Worm (Caenorhabditis elegans) whole organism, late embryonic: ENCODE measurements around the gene PDB1.1.

ENCODE experiments used
- C08G9.2 ChIP-seq: sonication (generic microtip); optimal IDR thresholded peaks from 2 replicates; lab custom pipeline; 2016; ENCODE audit warnings: mild to moderate bottlenecking, missing genetic modification characterization, moderate library complexity, missing compliant biosample characterization
- C38D4.7 ChIP-seq: fragments of 200-800 bp; sonication (Bioruptor generic); optimal IDR thresholded peaks from 2 replicates; lab custom pipeline; 2018; ENCODE audit warnings: mild to moderate bottlenecking, missing genetic modification characterization, moderate library complexity, missing compliant biosample characterization
- Y22D7AL.16 ChIP-seq: sonication (generic microtip); optimal IDR thresholded peaks from 2 replicates; lab custom pipeline; 2016; ENCODE audit warnings: missing genetic modification characterization, missing compliant biosample characterization
- ahr-1 ChIP-seq: sonication (generic microtip); optimal IDR thresholded peaks from 2 replicates; lab custom pipeline; 2016; ENCODE audit warnings: missing genetic modification characterization, missing compliant biosample characterization
- ceh-18 ChIP-seq: sonication (generic microtip); optimal IDR thresholded peaks from 2 replicates; lab custom pipeline; 2016; ENCODE audit warnings: missing genetic modification characterization, missing compliant biosample characterization
- ceh-19 ChIP-seq: fragments of 200-800 bp; sonication (Bioruptor generic); optimal IDR thresholded peaks from 2 replicates; lab custom pipeline; 2018; ENCODE audit warnings: mild to moderate bottlenecking, missing genetic modification characterization, missing compliant biosample characterization
- ceh-2 ChIP-seq: sonication (generic microtip); optimal IDR thresholded peaks from 2 replicates; lab custom pipeline; 2016; ENCODE audit warnings: missing genotype, missing genetic modification characterization, missing compliant biosample characterization
- ceh-31 ChIP-seq: sonication (generic microtip); optimal IDR thresholded peaks from 2 replicates; lab custom pipeline; 2016; ENCODE audit warnings: missing genetic modification characterization, missing compliant biosample characterization
- ceh-34 ChIP-seq: sonication (generic microtip); optimal IDR thresholded peaks from 2 replicates; lab custom pipeline; 2016; ENCODE audit warnings: mild to moderate bottlenecking, missing genetic modification characterization, missing compliant biosample characterization
- elt-2 ChIP-seq: sonication (generic microtip); optimal IDR thresholded peaks from 2 replicates; lab custom pipeline; 2016; ENCODE audit warnings: missing genetic modification reagents, missing genetic modification characterization, missing compliant biosample characterization
- ets-4 ChIP-seq: sonication (generic microtip); optimal IDR thresholded peaks from 2 replicates; lab custom pipeline; 2016; ENCODE audit warnings: missing genetic modification characterization, missing compliant biosample characterization
- fax-1 ChIP-seq: sonication (generic microtip); optimal IDR thresholded peaks from 2 replicates; lab custom pipeline; 2016; ENCODE audit warnings: missing genotype, missing genetic modification characterization, missing compliant biosample characterization
- fkh-10 ChIP-seq: fragments of 150-350 bp; optimal IDR thresholded peaks from 2 replicates; lab custom pipeline; 2014; ENCODE audit warnings: missing biosample characterization, missing genetic modification reagents, missing genetic modification characterization
- fkh-6 ChIP-seq: sonication (generic microtip); optimal IDR thresholded peaks from 2 replicates; lab custom pipeline; 2016; ENCODE audit warnings: missing genetic modification characterization, missing compliant biosample characterization
- hlh-13 ChIP-seq: fragments of 200-800 bp; sonication (Bioruptor generic); optimal IDR thresholded peaks from 2 replicates; lab custom pipeline; 2018; ENCODE audit warnings: mild to moderate bottlenecking, missing genetic modification characterization, missing compliant biosample characterization
- hlh-15 ChIP-seq: sonication (generic microtip); optimal IDR thresholded peaks from 2 replicates; lab custom pipeline; 2016; ENCODE audit warnings: missing genetic modification characterization, missing compliant biosample characterization
- hlh-30 ChIP-seq: sonication (generic microtip); optimal IDR thresholded peaks from 2 replicates; lab custom pipeline; 2017; ENCODE audit warnings: antibody characterized with exemption, missing genetic modification characterization, missing compliant biosample characterization; ENCODE audit not compliant: insufficient read depth
- hlh-8 ChIP-seq: sonication (generic microtip); optimal IDR thresholded peaks from 2 replicates; lab custom pipeline; 2016; ENCODE audit warnings: missing genotype, missing genetic modification characterization, missing compliant biosample characterization
- lim-6 ChIP-seq: sonication (generic microtip); optimal IDR thresholded peaks from 2 replicates; lab custom pipeline; 2016; ENCODE audit warnings: missing genetic modification characterization, missing compliant biosample characterization
- mec-3 ChIP-seq: sonication (generic microtip); optimal IDR thresholded peaks from 2 replicates; lab custom pipeline; 2016; ENCODE audit warnings: borderline replicate concordance, missing genetic modification characterization, missing compliant biosample characterization
- nfya-1 ChIP-seq: sonication (generic microtip); optimal IDR thresholded peaks from 2 replicates; lab custom pipeline; 2017; ENCODE audit warnings: missing genetic modification characterization, mild to moderate bottlenecking, missing compliant biosample characterization, antibody characterized with exemption, moderate library complexity
- nhr-232 ChIP-seq: sonication (generic microtip); optimal IDR thresholded peaks from 2 replicates; lab custom pipeline; 2016; ENCODE audit warnings: missing genetic modification characterization, missing compliant biosample characterization
- pat-9 ChIP-seq: fragments of 200-800 bp; sonication (Bioruptor generic); optimal IDR thresholded peaks from 2 replicates; lab custom pipeline; 2018; ENCODE audit warnings: mild to moderate bottlenecking, missing genetic modification characterization, moderate library complexity, missing compliant biosample characterization
- pqm-1 ChIP-seq: sonication (generic microtip); optimal IDR thresholded peaks from 2 replicates; lab custom pipeline; 2016; ENCODE audit warnings: missing genetic modification characterization, missing compliant biosample characterization
- ref-2 ChIP-seq: sonication (generic microtip); optimal IDR thresholded peaks from 2 replicates; lab custom pipeline; 2016; ENCODE audit warnings: missing genetic modification characterization, missing compliant biosample characterization
- sdc-2 ChIP-seq: sonication (generic microtip); optimal IDR thresholded peaks from 2 replicates; lab custom pipeline; 2016; ENCODE audit warnings: missing genotype, missing genetic modification characterization, missing compliant biosample characterization
- sox-4 ChIP-seq: sonication (generic microtip); optimal IDR thresholded peaks from 2 replicates; lab custom pipeline; 2017; ENCODE audit warnings: mild to moderate bottlenecking, missing genetic modification characterization, inconsistent platforms, missing compliant biosample characterization
- syd-9 ChIP-seq: sonication (generic microtip); optimal IDR thresholded peaks from 2 replicates; lab custom pipeline; 2016; ENCODE audit warnings: mild to moderate bottlenecking, missing genetic modification characterization, moderate library complexity, missing compliant biosample characterization
- tbx-2 ChIP-seq: sonication (generic microtip); optimal IDR thresholded peaks from 2 replicates; lab custom pipeline; 2016; ENCODE audit warnings: missing genetic modification characterization, missing compliant biosample characterization
- tbx-7 ChIP-seq: sonication (generic microtip); optimal IDR thresholded peaks from 2 replicates; lab custom pipeline; 2016; ENCODE audit warnings: missing genotype, missing genetic modification characterization, missing compliant biosample characterization
- unc-42 ChIP-seq: sonication (generic microtip); optimal IDR thresholded peaks from 2 replicates; lab custom pipeline; 2016; ENCODE audit warnings: missing genotype, missing genetic modification characterization, missing compliant biosample characterization
- unc-86 ChIP-seq: sonication (generic microtip); optimal IDR thresholded peaks from 2 replicates; lab custom pipeline; 2016; ENCODE audit warnings: missing genetic modification characterization, missing compliant biosample characterization
- zip-5 ChIP-seq: sonication (generic microtip); optimal IDR thresholded peaks from 2 replicates; lab custom pipeline; 2016; ENCODE audit warnings: missing genetic modification characterization, missing compliant biosample characterization
- ztf-16 ChIP-seq: sonication (generic microtip); optimal IDR thresholded peaks from 2 replicates; lab custom pipeline; 2017; ENCODE audit warnings: missing genetic modification characterization, missing compliant biosample characterization

PDB1.1 gene

DNA sequence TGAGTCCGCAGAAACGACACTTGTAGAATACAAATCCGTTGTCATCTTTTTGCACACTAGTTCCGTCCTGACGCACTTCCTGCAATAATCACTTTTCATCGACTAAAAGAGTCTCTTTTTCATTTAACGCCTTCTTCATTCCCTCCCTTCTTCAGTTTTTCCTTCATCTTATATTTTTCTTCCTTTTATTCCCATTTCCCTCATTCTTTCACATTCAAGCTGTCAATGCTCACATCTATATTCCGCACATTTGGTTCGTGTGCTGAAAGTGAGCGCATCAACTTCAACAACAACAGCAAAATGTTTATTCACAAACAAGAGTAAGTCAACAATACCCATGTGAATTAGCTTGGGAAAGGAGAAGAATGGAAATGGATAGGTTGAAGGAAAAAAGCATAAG lies 13.2 kb upstream of the PDB1.1 start, which contains the start of gene pcyt-1:
Gene pcyt-1, plus strand, starts transcription at position 301 of the 400 bp plus-strand sequence.
- TF ChIP-seq pqm-1 (tag; lab: Kevin White, UChicago) (no peak), Y22D7AL.16 (no peak), hlh-30 (no peak), tbx-7 (tag; lab: Kevin White, UChicago) (no peak), fkh-10 (GFP tag; lab: Kevin White, UChicago) (no peak), fkh-6 (tag; lab: Kevin White, UChicago) (no peak), ahr-1 (no peak), nhr-232 (tag; lab: Kevin White, UChicago) (no peak), pat-9 (tag; lab: Kevin White, UChicago) (no peak), sox-4 (tag; lab: Kevin White, UChicago) (no peak), syd-9 (tag; lab: Kevin White, UChicago) (no peak), nfya-1 (tag; lab: Kevin White, UChicago) (no peak), unc-86 (tag; lab: Kevin White, UChicago) (no peak), mec-3 (tag; lab: Kevin White, UChicago) (no peak), ets-4 (tag; lab: Kevin White, UChicago) (no peak), ceh-18 (tag; lab: Kevin White, UChicago) (no peak), hlh-13 (no peak)

DNA sequence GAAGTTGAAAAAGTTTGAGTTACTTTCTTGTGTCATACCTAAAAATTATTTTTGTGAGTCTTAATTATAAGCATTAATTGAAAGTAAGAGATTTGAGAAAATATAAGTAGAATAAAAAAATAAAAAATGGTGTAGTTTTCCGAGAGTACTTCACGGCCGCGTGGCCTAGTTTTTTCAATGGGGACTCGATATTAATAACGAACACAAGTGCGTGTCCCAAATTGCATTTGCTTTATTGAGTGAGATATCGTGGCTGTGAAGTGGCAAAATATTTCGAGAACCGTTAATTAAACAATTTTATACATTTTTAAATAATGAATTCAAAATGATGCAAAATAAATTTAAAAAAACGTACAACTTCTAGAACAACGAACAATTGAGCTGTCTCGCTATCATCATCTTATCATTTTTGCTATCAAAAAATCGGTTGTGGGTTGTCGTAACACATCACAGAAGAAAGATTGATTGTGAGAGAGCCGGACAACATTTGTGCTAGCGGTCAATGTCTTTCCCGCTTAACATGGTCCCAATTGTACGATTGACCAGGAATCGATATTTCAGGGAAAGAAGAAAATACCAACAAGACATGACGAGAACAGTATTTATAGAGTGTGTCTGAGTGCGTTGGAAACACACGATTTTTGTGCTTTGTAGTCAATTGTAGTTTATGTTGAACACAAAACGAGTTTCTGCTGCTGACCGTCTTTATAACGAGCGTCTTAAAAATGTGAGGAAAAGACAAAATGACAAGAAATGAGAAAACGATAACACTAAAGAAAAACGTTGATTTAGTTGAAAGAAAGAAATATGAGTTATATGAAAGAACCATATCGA lies 11.0 kb upstream of the PDB1.1 start, which contains the start of gene apy-1:
Gene apy-1, minus strand, starts transcription at position 38 of the 834 bp plus-strand sequence.
- TF ChIP-seq unc-42 (tag; lab: Kevin White, UChicago) (peak; percentile 76), elt-2 (tag; lab: Kevin White, UChicago) (peak; percentile 79), ets-4 (tag; lab: Kevin White, UChicago) (peak; percentile 41), ceh-2 (tag; lab: Kevin White, UChicago) (peak; percentile 73), ceh-34 (peak; percentile 5), hlh-8 (tag; lab: Kevin White, UChicago) (peak; percentile 15), tbx-7 (tag; lab: Kevin White, UChicago) (no peak), ceh-31 (peak; percentile 75), sdc-2 (tag; lab: Kevin White, UChicago) (no peak), C08G9.2 (peak; percentile 31), Y22D7AL.16 (no peak), fax-1 (tag; lab: Kevin White, UChicago) (peak; percentile 28), ceh-19 (no peak), zip-5 (tag; lab: Kevin White, UChicago) (peak; percentile 58), ref-2 (tag; lab: Kevin White, UChicago) (peak; percentile 34), nfya-1 (tag; lab: Kevin White, UChicago) (no peak), fkh-6 (tag; lab: Kevin White, UChicago) (peak; percentile 23), tbx-2 (peak; percentile 54)

DNA sequence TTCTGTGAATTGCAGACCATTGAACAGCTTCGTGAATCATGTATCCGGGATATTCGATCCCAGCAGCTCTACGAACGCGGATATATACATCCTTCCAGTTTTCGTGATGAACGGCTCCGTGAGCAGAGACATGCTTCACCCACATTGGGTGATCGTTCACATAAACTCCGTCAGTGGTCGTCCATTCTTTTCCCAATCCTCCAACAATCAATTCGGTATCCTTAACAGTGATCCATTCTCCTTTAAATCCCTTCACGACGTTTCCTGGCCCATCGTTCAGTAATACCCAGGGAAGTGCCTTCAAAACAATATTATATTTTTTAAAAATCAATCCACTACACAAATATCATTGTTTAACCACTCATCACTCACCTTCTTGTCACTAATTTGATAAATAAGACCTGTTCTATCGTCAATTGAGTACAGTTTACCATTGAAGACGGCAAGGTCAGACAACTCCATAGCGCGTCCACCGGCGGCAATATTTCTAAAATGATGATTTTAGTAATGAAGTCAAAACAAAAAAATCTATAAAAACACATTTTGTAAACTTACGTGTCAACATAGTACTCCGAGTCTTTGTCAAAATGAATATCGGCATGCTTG lies 9.9 kb upstream of the PDB1.1 start:
- TF ChIP-seq C08G9.2 (no peak), hlh-15 (tag; lab: Kevin White, UChicago) (no peak), lim-6 (tag; lab: Kevin White, UChicago) (no peak), C38D4.7 (GFP tag; lab: Kevin White, UChicago) (no peak)

DNA sequence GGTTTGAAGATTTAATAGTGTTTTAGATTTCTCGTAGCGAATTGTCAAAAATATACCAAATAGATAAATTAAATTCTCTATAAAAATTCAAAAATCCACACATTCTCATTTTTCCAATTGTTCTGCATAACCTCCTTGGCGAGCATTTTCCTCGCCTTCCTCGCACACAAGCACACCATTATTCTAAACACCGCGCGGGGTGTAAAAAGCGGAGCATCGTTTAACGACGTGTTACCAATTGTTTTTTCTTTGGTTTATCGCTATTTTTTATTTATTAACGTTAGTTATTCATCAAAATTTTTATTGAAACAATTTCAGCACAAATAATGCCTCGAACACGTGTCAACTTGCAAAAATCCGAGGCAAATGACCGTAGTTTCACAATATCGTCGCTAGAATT lies 6.1 kb upstream of the PDB1.1 start, which contains the start of gene vps-52:
Gene vps-52, plus strand, starts transcription at position 319 of the 400 bp plus-strand sequence.
- TF ChIP-seq tbx-2 (peak; percentile 4), ztf-16 (no peak)
